Fruit fly (Drosophila melanogaster) whole organism, embryonic: Measurements from ENCODE around the gene CG33723.

Experiments
- Atf-2 ChIP-seq: fragments of 200-800 bp; sonication (Bioruptor generic); optimal IDR thresholded peaks from 2 replicates; lab custom pipeline; 2016; ENCODE audit warnings: missing biosample characterization, missing genetic modification characterization
- CG10274 ChIP-seq: fragments of 200-800 bp; sonication (Bioruptor generic); optimal IDR thresholded peaks from 3 replicates; lab custom pipeline; 2017; ENCODE audit warnings: missing biosample characterization, mild to moderate bottlenecking, missing genetic modification characterization
- CG13775 ChIP-seq: fragments of 200-800 bp; sonication (Bioruptor generic); optimal IDR thresholded peaks from 3 replicates; lab custom pipeline; 2017; ENCODE audit warnings: missing biosample characterization, mild to moderate bottlenecking, missing genetic modification characterization
- CG14667 ChIP-seq: fragments of 200-800 bp; sonication (Bioruptor generic); IDR thresholded peaks from 2 replicates; pipeline ENCODE4 v1.3.6; 2022; ENCODE audit warnings: missing biosample characterization, missing genetic modification characterization
- CG14710 ChIP-seq: fragments of 200-800 bp; sonication (Bioruptor generic); optimal IDR thresholded peaks from 3 replicates; lab custom pipeline; 2019; ENCODE audit warnings: missing biosample characterization, mild to moderate bottlenecking, missing genetic modification characterization, moderate library complexity
- CG17328 ChIP-seq: fragments of 200-800 bp; sonication (Bioruptor generic); IDR thresholded peaks from 2 replicates; pipeline ENCODE4 v1.3.6; 2022; ENCODE audit warnings: missing biosample characterization, missing genetic modification characterization
- CG17829 ChIP-seq: fragments of 200-800 bp; optimal IDR thresholded peaks from 2 replicates; lab custom pipeline; 2019; ENCODE audit warnings: missing biosample characterization, mild to moderate bottlenecking, missing genetic modification characterization, moderate library complexity
- CG2875 ChIP-seq: fragments of 200-800 bp; sonication (Bioruptor generic); optimal IDR thresholded peaks from 2 replicates; lab custom pipeline; 2017; ENCODE audit warnings: missing biosample characterization, mild to moderate bottlenecking, missing genetic modification characterization, missing genetic modification reagents
- CG30403 ChIP-seq: fragments of 200-800 bp; sonication (Bioruptor generic); optimal IDR thresholded peaks from 3 replicates; lab custom pipeline; 2016; ENCODE audit warnings: missing biosample characterization, missing genetic modification characterization
- CG3163 ChIP-seq: fragments of 200-800 bp; sonication (Bioruptor generic); optimal IDR thresholded peaks from 3 replicates; lab custom pipeline; 2016; ENCODE audit warnings: missing biosample characterization, missing genetic modification characterization
- CG3838 ChIP-seq: fragments of 200-800 bp; sonication (Bioruptor generic); optimal IDR thresholded peaks from 3 replicates; lab custom pipeline; 2016; ENCODE audit warnings: missing biosample characterization, missing genetic modification characterization
- CG6765 ChIP-seq: fragments of 200-800 bp; sonication (Bioruptor generic); optimal IDR thresholded peaks from 3 replicates; lab custom pipeline; 2017; ENCODE audit warnings: missing biosample characterization, mild to moderate bottlenecking, missing genetic modification characterization
- CG7786 ChIP-seq: fragments of 200-800 bp; sonication (Bioruptor generic); optimal IDR thresholded peaks from 2 replicates; lab custom pipeline; 2016; ENCODE audit warnings: missing biosample characterization, missing genetic modification characterization
- CG8089 ChIP-seq: fragments of 200-800 bp; sonication (Bioruptor generic); optimal IDR thresholded peaks from 3 replicates; lab custom pipeline; 2016; ENCODE audit warnings: missing biosample characterization, missing genetic modification characterization
- CG8290 ChIP-seq, 3 experiments: fragments of 200-800 bp; sonication (Bioruptor generic); optimal IDR thresholded peaks; 2 replicates each; lab custom pipeline; 2016 to 2019; ENCODE audit warnings: missing biosample characterization in 3 of 3, missing genetic modification characterization in 3 of 3, mild to moderate bottlenecking in 2 of 3, moderate library complexity in 1 of 3
- CG9437 ChIP-seq: fragments of 200-800 bp; sonication (Bioruptor generic); optimal IDR thresholded peaks from 2 replicates; lab custom pipeline; 2018; ENCODE audit warnings: missing biosample characterization, mild to moderate bottlenecking, missing genetic modification characterization
- E2f2 ChIP-seq: fragments of 200-800 bp; sonication (Bioruptor generic); IDR thresholded peaks from 2 replicates; pipeline ENCODE4 v1.3.6; 2022; ENCODE audit warnings: missing biosample characterization, missing genetic modification characterization
- Eip74EF ChIP-seq, 2 experiments: fragments of 200-800 bp in 1 of 2; fragments of >200 bp in 1 of 2; sonication (Bioruptor generic) in 1 of 2; optimal IDR thresholded peaks; 2 replicates each; lab custom pipeline; 2017 to 2019; ENCODE audit warnings: missing biosample characterization in 2 of 2, missing genetic modification characterization in 2 of 2, mild to moderate bottlenecking in 1 of 2, moderate library complexity in 1 of 2
- Hey ChIP-seq: fragments of 200-800 bp; sonication (Bioruptor generic); optimal IDR thresholded peaks from 3 replicates; lab custom pipeline; 2018; ENCODE audit warnings: missing biosample characterization, mild to moderate bottlenecking, missing genetic modification characterization
- HmgZ ChIP-seq: fragments of 200-800 bp; sonication (Bioruptor generic); optimal IDR thresholded peaks from 2 replicates; lab custom pipeline; 2018; ENCODE audit warnings: missing biosample characterization, mild to moderate bottlenecking, missing genetic modification characterization
- Hr39 ChIP-seq: fragments of >200 bp; optimal IDR thresholded peaks from 2 replicates; lab custom pipeline; 2017
- MESR4 ChIP-seq: fragments of 200-800 bp; sonication (Bioruptor generic); optimal IDR thresholded peaks from 2 replicates; lab custom pipeline; 2018; ENCODE audit warnings: missing biosample characterization, mild to moderate bottlenecking, missing genetic modification characterization, moderate library complexity
- Meics ChIP-seq: fragments of 200-800 bp; sonication (Bioruptor generic); optimal IDR thresholded peaks from 2 replicates; lab custom pipeline; 2017; ENCODE audit warnings: missing biosample characterization, mild to moderate bottlenecking, missing genetic modification characterization
- Neu2 ChIP-seq: fragments of 200-800 bp; sonication (Bioruptor generic); optimal IDR thresholded peaks from 3 replicates; lab custom pipeline; 2016; ENCODE audit warnings: missing biosample characterization, missing genetic modification characterization, borderline replicate concordance
- PHDP ChIP-seq: fragments of 200-800 bp; sonication (Bioruptor generic); optimal IDR thresholded peaks from 3 replicates; lab custom pipeline; 2018; ENCODE audit warnings: missing biosample characterization, mild to moderate bottlenecking, missing genetic modification characterization, moderate library complexity
- Scr ChIP-seq: fragments of 200-800 bp; sonication (Bioruptor generic); IDR thresholded peaks from 2 replicates; pipeline ENCODE4 v1.3.6; 2022; ENCODE audit warnings: missing biosample characterization, missing genetic modification characterization; ENCODE audit not compliant: partially characterized antibody
- ac ChIP-seq: fragments of 200-800 bp; sonication (Bioruptor generic); optimal IDR thresholded peaks from 3 replicates; lab custom pipeline; 2017; ENCODE audit warnings: missing biosample characterization, mild to moderate bottlenecking, missing genetic modification characterization
- ash1 ChIP-seq: fragments of 200-800 bp; sonication (Bioruptor generic); optimal IDR thresholded peaks from 2 replicates; lab custom pipeline; 2018; ENCODE audit warnings: missing biosample characterization, mild to moderate bottlenecking, missing genetic modification characterization
- chif ChIP-seq, 2 experiments: fragments of 200-800 bp; sonication (Bioruptor generic); optimal IDR thresholded peaks; 3 replicates each; lab custom pipeline; 2016; ENCODE audit warnings: missing biosample characterization in 2 of 2, missing genetic modification characterization in 2 of 2
- dm ChIP-seq: fragments of 200-800 bp; sonication (Bioruptor generic); optimal IDR thresholded peaks from 3 replicates; lab custom pipeline; 2016; ENCODE audit warnings: missing biosample characterization, missing genetic modification characterization
- exex ChIP-seq: fragments of 200-800 bp; sonication (Bioruptor generic); optimal IDR thresholded peaks from 4 replicates; lab custom pipeline; 2018; ENCODE audit warnings: missing biosample characterization, mild to moderate bottlenecking, missing genetic modification characterization, moderate library complexity
- fd102C ChIP-seq: fragments of 200-800 bp; sonication (Bioruptor generic); optimal IDR thresholded peaks from 2 replicates; lab custom pipeline; 2018; ENCODE audit warnings: missing biosample characterization, mild to moderate bottlenecking, missing genetic modification characterization, moderate library complexity
- gcm ChIP-seq: fragments of 200-800 bp; sonication (Bioruptor generic); optimal IDR thresholded peaks from 2 replicates; lab custom pipeline; 2019; ENCODE audit warnings: missing biosample characterization, mild to moderate bottlenecking, missing genetic modification characterization, moderate library complexity
- jumu ChIP-seq: fragments of 200-800 bp; sonication (Bioruptor generic); optimal IDR thresholded peaks from 3 replicates; lab custom pipeline; 2016; ENCODE audit warnings: missing biosample characterization, missing genetic modification characterization
- lola ChIP-seq, 3 experiments: fragments of >200 bp in 2 of 3; fragments of 200-800 bp in 1 of 3; sonication (Bioruptor generic) in 1 of 3; optimal IDR thresholded peaks; 2 replicates each; lab custom pipeline; 2017 to 2019; ENCODE audit warnings: missing biosample characterization in 3 of 3, missing genetic modification characterization in 3 of 3, mild to moderate bottlenecking in 1 of 3, moderate library complexity in 1 of 3
- nerfin-1 ChIP-seq: fragments of 200-800 bp; sonication (Bioruptor generic); optimal IDR thresholded peaks from 3 replicates; lab custom pipeline; 2019; ENCODE audit warnings: missing biosample characterization, mild to moderate bottlenecking, missing genetic modification characterization, moderate library complexity
- prd ChIP-seq, 3 experiments: fragments of >200 bp in 2 of 3; fragments of 200-800 bp in 1 of 3; sonication (Bioruptor generic) in 1 of 3; optimal IDR thresholded peaks in 2 of 3; IDR thresholded peaks in 1 of 3; 2 replicates in 2 of 3; 3 replicates in 1 of 3; pipeline versions ENCODE4 v1.3.6 to Lab custom; 2017 to 2022; ENCODE audit warnings: missing biosample characterization in 1 of 3, missing genetic modification characterization in 1 of 3
- pzg ChIP-seq: fragments of 200-800 bp; sonication (Bioruptor generic); optimal IDR thresholded peaks from 3 replicates; lab custom pipeline; 2018; ENCODE audit warnings: missing biosample characterization, mild to moderate bottlenecking, missing genetic modification characterization, moderate library complexity
- slbo ChIP-seq: fragments of 200-800 bp; sonication (Bioruptor generic); IDR thresholded peaks from 2 replicates; pipeline ENCODE4 v1.3.6; 2022; ENCODE audit warnings: missing biosample characterization, missing genetic modification characterization
- sqz ChIP-seq: fragments of 200-800 bp; sonication (Bioruptor generic); optimal IDR thresholded peaks from 3 replicates; lab custom pipeline; 2018; ENCODE audit warnings: missing biosample characterization, mild to moderate bottlenecking, missing genetic modification characterization
- tio ChIP-seq: fragments of 200-800 bp; sonication (Bioruptor generic); optimal IDR thresholded peaks from 2 replicates; lab custom pipeline; 2017; ENCODE audit warnings: missing biosample characterization, missing genetic modification characterization, inconsistent platforms
- usp ChIP-seq: fragments of >200 bp; optimal IDR thresholded peaks from 2 replicates; lab custom pipeline; 2017; ENCODE audit warnings: missing biosample characterization, missing genetic modification characterization
- z ChIP-seq: fragments of 200-800 bp; sonication (Bioruptor generic); IDR thresholded peaks from 3 replicates; pipeline ENCODE4 v1.3.6; 2022; ENCODE audit warnings: missing biosample characterization, missing genetic modification characterization
- zf30C ChIP-seq: fragments of 200-800 bp; sonication (Bioruptor generic); optimal IDR thresholded peaks from 3 replicates; lab custom pipeline; 2018; ENCODE audit warnings: missing biosample characterization, mild to moderate bottlenecking, missing genetic modification characterization

The CG33723 gene

DNA sequence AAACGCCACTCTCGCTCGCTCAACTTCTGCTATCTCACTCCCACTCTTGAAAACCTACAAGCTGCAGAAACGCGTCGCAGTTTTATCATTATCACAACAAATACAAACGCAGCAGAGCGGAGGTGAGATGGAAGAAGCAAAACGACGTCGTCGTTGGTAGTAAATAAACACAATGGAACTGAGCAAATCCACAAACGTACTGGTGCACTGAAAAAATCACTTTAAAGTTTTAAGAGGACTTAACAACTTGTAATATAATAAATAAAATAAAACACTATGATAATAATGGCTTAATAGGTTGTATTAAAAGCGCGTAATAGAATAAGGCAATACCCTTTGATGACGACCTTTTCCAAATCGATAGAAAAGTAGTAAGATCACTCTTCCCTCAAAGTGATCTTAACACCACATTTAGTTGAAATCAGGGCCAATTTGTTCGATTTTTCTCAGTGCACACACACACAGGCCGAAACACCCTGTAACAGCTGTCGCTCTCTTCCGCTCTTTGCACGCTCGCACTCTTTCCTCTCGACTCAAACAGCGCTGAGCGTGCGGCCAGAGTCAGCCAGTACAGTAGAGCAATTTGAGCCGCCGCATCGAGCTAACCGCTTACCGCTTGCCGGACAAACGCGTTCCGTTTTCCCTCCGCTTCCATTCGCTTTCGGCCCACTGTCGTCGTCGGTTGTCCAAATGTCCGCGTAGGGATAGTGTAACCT, 8.9 kb upstream of the CG33723 start (continued):
- TF ChIP-seq z (GFP tag; lab: Robert Waterston, UW), result peak; percentile 95
- peak; percentile 72 for TF ChIP-seq Hey (tag; lab: Kevin White, UChicago)
- TF ChIP-seq pzg (GFP tag; lab: Kevin White, UChicago), result peak; percentile 8
- TF ChIP-seq CG17328 (GFP tag; lab: Robert Waterston, UW), result peak; percentile 93
- peak; percentile 95 for TF ChIP-seq gcm (GFP tag; lab: Kevin White, UChicago)
- TF ChIP-seq Atf-2, result peak; percentile 90
- TF ChIP-seq prd (optimal IDR thresholded peaks at IDR 0.05; lab: Kevin White, UChicago), result no peak
- peak; percentile 99 for TF ChIP-seq prd (GFP tag; IDR thresholded peaks at IDR 0.05; lab: Robert Waterston, UW)
- TF ChIP-seq Neu2 (GFP tag; lab: Kevin White, UChicago), result no peak
- peak; percentile 95 for TF ChIP-seq slbo (GFP tag; lab: Robert Waterston, UW)
- peak; percentile 84 for TF ChIP-seq CG6765 (GFP tag; lab: Kevin White, UChicago)
- no peak for TF ChIP-seq Hr39
- peak; percentile 75 for TF ChIP-seq CG3838 (GFP tag; lab: Kevin White, UChicago)
- TF ChIP-seq, all 482 proteins: peak for 435

- TF ChIP-seq CG3163 (GFP tag; lab: Kevin White, UChicago), result peak; percentile 98
- peak; percentile 28 for TF ChIP-seq dm (GFP tag; lab: Kevin White, UChicago)
- peak; percentile 27 for TF ChIP-seq tio
- TF ChIP-seq z (GFP tag; lab: Robert Waterston, UW), result peak; percentile 73; the same call in 2 of the 3 replicates
- TF ChIP-seq ac, result no peak
- TF ChIP-seq ash1 (GFP tag; lab: Kevin White, UChicago), result no peak
- TF ChIP-seq CG30403 (GFP tag; lab: Kevin White, UChicago), result peak; percentile 42
- no peak for TF ChIP-seq PHDP
- peak in 1 of 3 experiments; percentile 40 for TF ChIP-seq lola (GFP tag; optimal IDR thresholded peaks at IDR 0.05; lab: Kevin White, UChicago)
- peak; percentile 81 for TF ChIP-seq exex (tag; lab: Kevin White, UChicago)
- TF ChIP-seq CG17829 (tag; lab: Kevin White, UChicago), result no peak
- peak in 1 of 2 experiments; percentile 42 for TF ChIP-seq chif (GFP tag; optimal IDR thresholded peaks at IDR 0.05; lab: Kevin White, UChicago)
- no peak for TF ChIP-seq MESR4 (GFP tag; lab: Kevin White, UChicago)
- no peak for TF ChIP-seq zf30C
- no peak for TF ChIP-seq Scr (GFP tag; lab: Robert Waterston, UW)
- TF ChIP-seq nerfin-1 (tag; lab: Kevin White, UChicago), result peak; percentile 2
- no peak for TF ChIP-seq CG2875
- TF ChIP-seq CG8290 (GFP tag; optimal IDR thresholded peaks at IDR 0.05; lab: Kevin White, UChicago), result no peak
- TF ChIP-seq CG8290 (tag; optimal IDR thresholded peaks at IDR 0.05; lab: Kevin White, UChicago), result peak in 1 of 2 experiments; percentile 27
- TF ChIP-seq CG8089, result peak; percentile 10
- peak; percentile 33 for TF ChIP-seq CG14710 (tag; lab: Kevin White, UChicago)
- TF ChIP-seq HmgZ (tag; lab: Kevin White, UChicago), result no peak
- TF ChIP-seq Meics (GFP tag; lab: Kevin White, UChicago), result peak; percentile 47
- no peak for TF ChIP-seq Eip74EF (GFP tag; optimal IDR thresholded peaks at IDR 0.05; lab: Kevin White, UChicago)
- peak; percentile 4 for TF ChIP-seq jumu
- TF ChIP-seq CG7786 (GFP tag; lab: Kevin White, UChicago), result peak; percentile 45
- peak; percentile 99 for TF ChIP-seq CG10274 (GFP tag; lab: Kevin White, UChicago)
- TF ChIP-seq CG9437 (GFP tag; lab: Kevin White, UChicago), result peak; percentile 40
- TF ChIP-seq fd102C (GFP tag; lab: Kevin White, UChicago), result no peak
- peak; percentile 25 for TF ChIP-seq CG13775 (GFP tag; lab: Kevin White, UChicago)
- no peak for TF ChIP-seq sqz (GFP tag; lab: Kevin White, UChicago)
- TF ChIP-seq usp (GFP tag; lab: Kevin White, UChicago), result no peak
- TF ChIP-seq CG14667 (GFP tag; lab: Robert Waterston, UW), result no peak
- 0 out of 2 replicates have a peak, but pooled peaks have one; percentile 1 for TF ChIP-seq E2f2
These were observed 8.0 kb upstream of the CG33723 start for dm6 chr2L:9448322-9449256.
